Fruit fly (Drosophila melanogaster) whole organism, embryonic: ENCODE results near the gene Obp28a.

Source experiments
- Atf-2 ChIP-seq: fragments of 200-800 bp; sonication (Bioruptor generic); optimal IDR thresholded peaks from 2 replicates; lab custom pipeline; 2016; ENCODE audit warnings: missing biosample characterization, missing genetic modification characterization
- BEAF-32 ChIP-seq: fragments of 200-800 bp; sonication (Bioruptor generic); optimal IDR thresholded peaks from 3 replicates; lab custom pipeline; 2017; ENCODE audit warnings: missing biosample characterization, missing genetic modification characterization, mild to moderate bottlenecking, moderate library complexity, missing genetic modification reagents
- Bteb2 ChIP-seq: fragments of 200-800 bp; sonication (Bioruptor generic); optimal IDR thresholded peaks from 2 replicates; lab custom pipeline; 2016; ENCODE audit warnings: missing biosample characterization, missing genetic modification characterization
- CG10543 ChIP-seq: fragments of 200-800 bp; sonication (Bioruptor generic); optimal IDR thresholded peaks from 3 replicates; lab custom pipeline; 2017; ENCODE audit warnings: missing biosample characterization, mild to moderate bottlenecking, missing genetic modification characterization, moderate library complexity
- CG11093 ChIP-seq: fragments of 200-800 bp; sonication (Bioruptor generic); IDR thresholded peaks from 3 replicates; pipeline ENCODE4 v1.3.6; 2022; ENCODE audit warnings: missing biosample characterization, missing genetic modification characterization
- CG12155 ChIP-seq: fragments of 200-800 bp; sonication (Bioruptor generic); optimal IDR thresholded peaks from 3 replicates; lab custom pipeline; 2016; ENCODE audit warnings: missing biosample characterization, missing genetic modification characterization
- CG14014 ChIP-seq: fragments of 200-800 bp; sonication (Bioruptor generic); IDR thresholded peaks from 2 replicates; pipeline ENCODE4 v1.3.6; 2022; ENCODE audit warnings: missing biosample characterization, missing genetic modification characterization
- CG14860 ChIP-seq: fragments of 200-800 bp; sonication (Bioruptor generic); IDR thresholded peaks from 3 replicates; pipeline ENCODE4 v1.3.6; 2022; ENCODE audit warnings: missing biosample characterization, missing genetic modification characterization; ENCODE audit not compliant: partially characterized antibody
- CG15073 ChIP-seq: fragments of 200-800 bp; sonication (Bioruptor generic); optimal IDR thresholded peaks from 2 replicates; lab custom pipeline; 2016; ENCODE audit warnings: missing biosample characterization, missing genetic modification characterization
- CG15601 ChIP-seq: fragments of 200-800 bp; sonication (Bioruptor generic); optimal IDR thresholded peaks from 3 replicates; lab custom pipeline; 2019; ENCODE audit warnings: missing biosample characterization, mild to moderate bottlenecking, missing genetic modification characterization, moderate library complexity
- CG1603 ChIP-seq: fragments of 200-800 bp; sonication (Bioruptor generic); optimal IDR thresholded peaks from 2 replicates; lab custom pipeline; 2019; ENCODE audit warnings: missing biosample characterization, mild to moderate bottlenecking, missing genetic modification characterization, moderate library complexity
- CG17612 ChIP-seq: fragments of 200-800 bp; sonication (Bioruptor generic); IDR thresholded peaks from 2 replicates; pipeline ENCODE4 v1.3.6; 2022; ENCODE audit warnings: missing biosample characterization, missing genetic modification characterization
- CG17802 ChIP-seq: fragments of 200-800 bp; sonication (Bioruptor generic); optimal IDR thresholded peaks from 2 replicates; lab custom pipeline; 2018; ENCODE audit warnings: missing biosample characterization, mild to moderate bottlenecking, missing genetic modification characterization, moderate library complexity
- CG18764 ChIP-seq: fragments of 200-800 bp; sonication (Bioruptor generic); optimal IDR thresholded peaks from 3 replicates; lab custom pipeline; 2016; ENCODE audit warnings: missing biosample characterization, missing genetic modification characterization
- CG3838 ChIP-seq: fragments of 200-800 bp; sonication (Bioruptor generic); optimal IDR thresholded peaks from 3 replicates; lab custom pipeline; 2016; ENCODE audit warnings: missing biosample characterization, missing genetic modification characterization
- CG4282 ChIP-seq: fragments of 200-800 bp; sonication (Bioruptor generic); optimal IDR thresholded peaks from 2 replicates; lab custom pipeline; 2016; ENCODE audit warnings: missing biosample characterization, missing genetic modification characterization
- CG43689 ChIP-seq: fragments of 200-800 bp; sonication (Bioruptor generic); IDR thresholded peaks from 2 replicates; pipeline ENCODE4 v1.3.6; 2022; ENCODE audit warnings: missing biosample characterization, missing genetic modification characterization
- CG5180 ChIP-seq: fragments of 200-800 bp; sonication (Bioruptor generic); optimal IDR thresholded peaks from 3 replicates; lab custom pipeline; 2017; ENCODE audit warnings: missing biosample characterization, missing genetic modification characterization, mild to moderate bottlenecking, moderate library complexity, missing genetic modification reagents
- CG6272 ChIP-seq: fragments of 200-800 bp; sonication (Bioruptor generic); IDR thresholded peaks from 2 replicates; pipeline ENCODE4 v1.3.6; 2022; ENCODE audit warnings: missing biosample characterization, missing genetic modification characterization
- CG7372 ChIP-seq: fragments of 200-800 bp; sonication (Bioruptor generic); IDR thresholded peaks from 2 replicates; pipeline ENCODE4 v1.3.6; 2022; ENCODE audit warnings: missing biosample characterization, missing genetic modification characterization
- CG7745 ChIP-seq: fragments of 200-800 bp; sonication (Bioruptor generic); optimal IDR thresholded peaks from 2 replicates; lab custom pipeline; 2018; ENCODE audit warnings: missing biosample characterization, mild to moderate bottlenecking, missing genetic modification characterization, moderate library complexity
- Dbx ChIP-seq: fragments of 200-800 bp; sonication (Bioruptor generic); IDR thresholded peaks from 3 replicates; pipeline ENCODE4 v1.3.6; 2022; ENCODE audit warnings: missing biosample characterization, missing genetic modification characterization
- Dll ChIP-seq: fragments of 200-800 bp; sonication (Bioruptor generic); IDR thresholded peaks from 4 replicates; pipeline ENCODE4 v1.3.6; 2022; ENCODE audit warnings: missing biosample characterization, missing genetic modification characterization; ENCODE audit not compliant: partially characterized antibody
- Ets97D ChIP-seq: fragments of 200-800 bp; sonication (Bioruptor generic); optimal IDR thresholded peaks from 3 replicates; lab custom pipeline; 2016; ENCODE audit warnings: missing biosample characterization, missing genetic modification characterization
- Gug ChIP-seq: fragments of 200-800 bp; sonication (Bioruptor generic); IDR thresholded peaks from 4 replicates; pipeline ENCODE4 v1.3.6; 2022; ENCODE audit warnings: missing biosample characterization, missing genetic modification characterization
- NK7.1 ChIP-seq: fragments of 200-800 bp; sonication (Bioruptor generic); optimal IDR thresholded peaks from 3 replicates; lab custom pipeline; 2016; ENCODE audit warnings: missing biosample characterization, missing genetic modification characterization
- Opbp ChIP-seq: fragments of 200-800 bp; sonication (Bioruptor generic); IDR thresholded peaks from 3 replicates; pipeline ENCODE4 v1.3.6; 2022; ENCODE audit warnings: missing biosample characterization, missing genetic modification characterization; ENCODE audit not compliant: partially characterized antibody
- Ssrp ChIP-seq: fragments of 200-800 bp; sonication (Bioruptor generic); optimal IDR thresholded peaks from 2 replicates; lab custom pipeline; 2018; ENCODE audit warnings: missing biosample characterization, mild to moderate bottlenecking, missing genetic modification characterization, moderate library complexity
- al ChIP-seq: fragments of 200-800 bp; sonication (Bioruptor generic); IDR thresholded peaks from 2 replicates; pipeline ENCODE4 v1.3.6; 2022; ENCODE audit warnings: missing biosample characterization, missing genetic modification characterization
- btn ChIP-seq: fragments of 200-800 bp; sonication (Bioruptor generic); optimal IDR thresholded peaks from 2 replicates; lab custom pipeline; 2016; ENCODE audit warnings: missing biosample characterization, missing genetic modification characterization
- chif ChIP-seq, 2 experiments: fragments of 200-800 bp; sonication (Bioruptor generic); optimal IDR thresholded peaks; 3 replicates each; lab custom pipeline; 2016; ENCODE audit warnings: missing biosample characterization in 2 of 2, missing genetic modification characterization in 2 of 2
- crc ChIP-seq: fragments of 200-800 bp; sonication (Bioruptor generic); optimal IDR thresholded peaks from 2 replicates; lab custom pipeline; 2016; ENCODE audit warnings: missing biosample characterization, missing genetic modification characterization
- dan ChIP-seq: fragments of 200-800 bp; sonication (Bioruptor generic); IDR thresholded peaks from 2 replicates; pipeline ENCODE4 v1.3.6; 2022; ENCODE audit warnings: missing biosample characterization, missing genetic modification characterization
- en ChIP-seq: fragments of 200-800 bp; sonication (Bioruptor generic); optimal IDR thresholded peaks from 2 replicates; lab custom pipeline; 2016; ENCODE audit warnings: missing biosample characterization, missing genetic modification characterization
- gcm2 ChIP-seq: fragments of 200-800 bp; sonication (Bioruptor generic); optimal IDR thresholded peaks from 2 replicates; lab custom pipeline; 2016; ENCODE audit warnings: missing biosample characterization, missing genetic modification characterization
- grn ChIP-seq: fragments of 200-800 bp; sonication (Bioruptor generic); optimal IDR thresholded peaks from 3 replicates; lab custom pipeline; 2017; ENCODE audit warnings: missing biosample characterization, missing genetic modification characterization
- nom ChIP-seq: fragments of 200-800 bp; sonication (Bioruptor generic); optimal IDR thresholded peaks from 2 replicates; lab custom pipeline; 2017; ENCODE audit warnings: missing biosample characterization, missing genetic modification characterization, mild to moderate bottlenecking, moderate library complexity, missing genetic modification reagents
- row ChIP-seq: fragments of 200-800 bp; sonication (Bioruptor generic); IDR thresholded peaks from 3 replicates; pipeline ENCODE4 v1.3.6; 2022; ENCODE audit warnings: missing biosample characterization, missing genetic modification characterization
- run ChIP-seq: fragments of 200-800 bp; sonication (Bioruptor generic); optimal IDR thresholded peaks from 3 replicates; lab custom pipeline; 2018; ENCODE audit warnings: missing biosample characterization, mild to moderate bottlenecking, missing genetic modification characterization
- slbo ChIP-seq: fragments of 200-800 bp; sonication (Bioruptor generic); IDR thresholded peaks from 2 replicates; pipeline ENCODE4 v1.3.6; 2022; ENCODE audit warnings: missing biosample characterization, missing genetic modification characterization
- slp2 ChIP-seq: fragments of 200-800 bp; sonication (Bioruptor generic); optimal IDR thresholded peaks from 2 replicates; lab custom pipeline; 2016; ENCODE audit warnings: missing biosample characterization, missing genetic modification characterization
- stc ChIP-seq: fragments of 200-800 bp; sonication (Bioruptor generic); IDR thresholded peaks from 2 replicates; pipeline ENCODE4 v1.3.6; 2022; ENCODE audit warnings: missing biosample characterization, missing genetic modification characterization
- tap ChIP-seq: fragments of 200-800 bp; optimal IDR thresholded peaks from 3 replicates; lab custom pipeline; 2019; ENCODE audit warnings: missing biosample characterization, mild to moderate bottlenecking, missing genetic modification characterization, moderate library complexity
- tio ChIP-seq: fragments of 200-800 bp; sonication (Bioruptor generic); optimal IDR thresholded peaks from 2 replicates; lab custom pipeline; 2017; ENCODE audit warnings: missing biosample characterization, missing genetic modification characterization, inconsistent platforms
- tll ChIP-seq, 2 experiments: fragments of 200-800 bp in 1 of 2; fragments of >200 bp in 1 of 2; sonication (Bioruptor generic) in 1 of 2; optimal IDR thresholded peaks; 2 replicates each; lab custom pipeline; 2017 to 2019; ENCODE audit warnings: missing biosample characterization in 2 of 2, missing genetic modification characterization in 2 of 2, mild to moderate bottlenecking in 1 of 2, moderate library complexity in 1 of 2
- toy ChIP-seq: fragments of 200-800 bp; sonication (Bioruptor generic); IDR thresholded peaks from 2 replicates; pipeline ENCODE4 v1.3.6; 2022; ENCODE audit warnings: missing biosample characterization, missing genetic modification characterization
- twi ChIP-seq: fragments of 200-800 bp; optimal IDR thresholded peaks from 2 replicates; lab custom pipeline; 2019; ENCODE audit warnings: missing biosample characterization, mild to moderate bottlenecking, missing genetic modification characterization, moderate library complexity
- unc-4 ChIP-seq: fragments of 200-800 bp; sonication (Bioruptor generic); IDR thresholded peaks from 2 replicates; pipeline ENCODE4 v1.3.6; 2022; ENCODE audit warnings: missing biosample characterization, missing genetic modification characterization; ENCODE audit not compliant: partially characterized antibody
- usp ChIP-seq: fragments of >200 bp; optimal IDR thresholded peaks from 2 replicates; lab custom pipeline; 2017; ENCODE audit warnings: missing biosample characterization, missing genetic modification characterization

The Obp28a gene

DNA sequence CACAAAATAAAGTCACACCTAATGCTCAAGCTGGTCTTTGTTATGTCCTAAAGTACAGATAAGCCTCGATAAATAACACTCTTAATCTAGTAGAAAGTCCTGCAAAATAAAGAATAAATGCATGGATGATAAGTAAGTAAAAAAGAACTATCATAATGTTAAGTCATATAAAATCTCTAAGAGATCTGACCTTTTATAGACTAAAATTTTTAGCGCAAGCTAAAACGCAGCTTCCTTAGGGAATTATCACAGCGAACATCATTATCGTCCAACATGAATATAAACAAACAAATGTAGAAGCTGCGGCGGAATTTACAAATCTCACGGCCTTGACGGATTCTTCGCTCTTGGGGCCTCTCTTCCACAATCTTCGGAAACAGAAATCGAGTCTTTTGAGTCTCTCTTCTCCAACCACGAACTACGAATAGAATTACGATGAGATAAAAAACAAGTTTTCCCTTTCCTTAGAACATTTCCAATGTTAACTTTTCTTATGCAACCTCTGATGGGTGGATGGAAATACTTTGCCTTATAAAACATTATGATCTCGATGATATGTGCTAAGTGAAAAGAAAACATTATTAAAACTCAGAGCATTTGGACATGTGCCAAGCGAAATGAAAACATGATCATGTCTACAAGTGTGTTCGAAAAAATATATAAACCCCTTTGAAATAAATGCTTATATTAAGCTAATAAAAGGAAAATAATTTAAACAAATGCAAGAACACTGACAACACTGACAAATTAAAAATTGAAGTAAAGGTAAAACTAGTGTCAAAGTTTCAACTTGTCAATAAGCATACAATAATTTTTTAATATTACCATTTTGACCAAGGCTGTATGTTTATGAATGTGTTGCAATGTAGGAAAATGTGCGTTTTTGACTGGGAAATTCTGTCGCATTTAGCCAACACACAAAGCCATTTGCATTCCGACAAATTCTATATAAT lies 2.5 kb downstream of the Obp28a start (continued):
- TF ChIP-seq nom (GFP tag; lab: Kevin White, UChicago) (no peak), chif (GFP tag; optimal IDR thresholded peaks at IDR 0.05; lab: Kevin White, UChicago) (no peak), CG7372 (GFP tag; lab: Robert Waterston, UW) (no peak), CG6272 (GFP tag; lab: Robert Waterston, UW) (no peak), CG11093 (GFP tag; lab: Robert Waterston, UW) (no peak), Dbx (peak; percentile 89), btn (GFP tag; lab: Kevin White, UChicago) (no peak), unc-4 (no peak), al (peak; percentile 72), slp2 (no peak), CG14014 (GFP tag; lab: Robert Waterston, UW) (peak; percentile 78), Dll (GFP tag; lab: Robert Waterston, UW) (no peak), CG15073 (GFP tag; lab: Kevin White, UChicago) (no peak), Gug (GFP tag; lab: Robert Waterston, UW) (no peak), Atf-2 (GFP tag; lab: Kevin White, UChicago) (no peak), BEAF-32 (GFP tag; lab: Kevin White, UChicago) (no peak), Opbp (GFP tag; lab: Robert Waterston, UW) (no peak), Ssrp (tag; lab: Kevin White, UChicago) (peak; percentile 9), CG14860 (no peak), tap (no peak), gcm2 (no peak), twi (tag; lab: Kevin White, UChicago) (no peak), row (GFP tag; lab: Robert Waterston, UW) (peak; percentile 81), run (tag; lab: Kevin White, UChicago) (peak; percentile 6), CG12155 (GFP tag; lab: Kevin White, UChicago) (peak; percentile 60), Bteb2 (GFP tag; lab: Kevin White, UChicago) (peak; percentile 21), usp (no peak), CG43689 (GFP tag; lab: Robert Waterston, UW) (no peak), stc (GFP tag; lab: Robert Waterston, UW) (no peak), CG4282 (GFP tag; lab: Kevin White, UChicago) (no peak), CG17802 (tag; lab: Kevin White, UChicago) (no peak), NK7.1 (GFP tag; lab: Kevin White, UChicago) (no peak), CG3838 (GFP tag; lab: Kevin White, UChicago) (no peak), slbo (GFP tag; lab: Robert Waterston, UW) (peak; percentile 85), grn (no peak), Ets97D (GFP tag; lab: Kevin White, UChicago) (no peak), tio (peak; percentile 38), tll (GFP tag; optimal IDR thresholded peaks at IDR 0.05; lab: Kevin White, UChicago) (no peak), CG7745 (tag; lab: Kevin White, UChicago) (no peak), CG10543 (peak; percentile 16), CG15601 (tag; lab: Kevin White, UChicago) (no peak), crc (GFP tag; lab: Kevin White, UChicago) (no peak), en (GFP tag; lab: Kevin White, UChicago) (no peak), dan (no peak), CG17612 (no peak), CG1603 (tag; lab: Kevin White, UChicago) (peak; percentile 27), toy (GFP tag; lab: Robert Waterston, UW) (no peak), CG18764 (GFP tag; lab: Kevin White, UChicago) (no peak), CG5180 (GFP tag; lab: Kevin White, UChicago) (no peak)
